Worm (Caenorhabditis elegans) whole organism, late embryonic: ENCODE results near the gene nhr-241.

Experiments used
- F13H6.1 ChIP-seq: sonication (generic microtip); optimal IDR thresholded peaks from 2 replicates; lab custom pipeline; 2016; ENCODE audit warnings: missing genetic modification characterization, missing compliant biosample characterization
- ceh-22 ChIP-seq: sonication (generic microtip); optimal IDR thresholded peaks from 2 replicates; lab custom pipeline; 2017; ENCODE audit warnings: missing biosample characterization, missing genetic modification characterization
- ceh-45 ChIP-seq: fragments of 200-800 bp; sonication (Bioruptor generic); IDR thresholded peaks from 2 replicates; pipeline ENCODE4 v1.3.6; 2022; ENCODE audit warnings: missing genetic modification reagents, missing genetic modification characterization, missing compliant biosample characterization
- dve-1 ChIP-seq: sonication (generic microtip); optimal IDR thresholded peaks from 2 replicates; lab custom pipeline; 2017; ENCODE audit warnings: antibody characterized with exemption, mild to moderate bottlenecking, missing genetic modification characterization, missing compliant biosample characterization
- hlh-8 ChIP-seq: sonication (generic microtip); optimal IDR thresholded peaks from 2 replicates; lab custom pipeline; 2016; ENCODE audit warnings: missing genotype, missing genetic modification characterization, missing compliant biosample characterization
- lin-11 ChIP-seq: fragments of 200-800 bp; sonication (Bioruptor generic); optimal IDR thresholded peaks from 2 replicates; lab custom pipeline; 2018; ENCODE audit warnings: mild to moderate bottlenecking, missing genetic modification characterization, missing compliant biosample characterization
- nhr-11 ChIP-seq: fragments of 150-350 bp; optimal IDR thresholded peaks from 2 replicates; lab custom pipeline; 2014; ENCODE audit warnings: missing biosample characterization, missing genetic modification characterization
- npax-4 ChIP-seq: sonication (generic microtip); optimal IDR thresholded peaks from 2 replicates; lab custom pipeline; 2016; ENCODE audit warnings: missing genetic modification characterization, missing compliant biosample characterization
- pag-3 ChIP-seq: sonication (generic microtip); optimal IDR thresholded peaks from 2 replicates; lab custom pipeline; 2016; ENCODE audit warnings: missing compliant biosample characterization, missing genetic modification characterization, borderline replicate concordance
- syd-9 ChIP-seq: sonication (generic microtip); optimal IDR thresholded peaks from 2 replicates; lab custom pipeline; 2016; ENCODE audit warnings: mild to moderate bottlenecking, missing genetic modification characterization, moderate library complexity, missing compliant biosample characterization
- unc-55 ChIP-seq: sonication (generic microtip); optimal IDR thresholded peaks from 2 replicates; lab custom pipeline; 2017; ENCODE audit warnings: missing biosample characterization, missing genetic modification reagents, missing genetic modification characterization

DNA sequence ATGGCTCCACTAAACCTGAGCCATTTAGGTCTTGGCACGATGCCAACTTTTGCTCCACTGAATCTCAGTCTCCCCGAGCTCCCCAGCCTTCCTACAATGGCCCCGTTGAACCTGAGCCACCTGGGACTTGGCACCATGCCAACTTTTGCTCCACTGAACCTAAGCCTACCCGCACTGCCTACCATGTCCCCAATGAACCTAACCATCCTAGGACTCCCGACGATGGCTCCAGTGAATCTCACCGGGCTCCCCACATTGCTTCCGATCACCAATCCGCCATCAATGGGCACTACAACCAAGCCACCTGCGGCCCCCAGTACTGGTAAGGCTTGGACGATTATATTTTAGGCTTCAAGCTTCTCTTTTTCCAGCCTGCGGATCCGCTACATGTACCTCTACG lies 27.4 kb upstream of the nhr-241 start:
- no peak for TF ChIP-seq ceh-45
- no peak for TF ChIP-seq dve-1 (tag; lab: Kevin White, UChicago)
- no peak for TF ChIP-seq unc-55
- no peak for TF ChIP-seq pag-3 (tag; lab: Kevin White, UChicago)
- TF ChIP-seq hlh-8 (tag; lab: Kevin White, UChicago) = no peak
- no peak for TF ChIP-seq ceh-22
- no peak for TF ChIP-seq syd-9 (tag; lab: Kevin White, UChicago)
- TF ChIP-seq npax-4 (tag; lab: Kevin White, UChicago) = no peak
- TF ChIP-seq F13H6.1 (tag; lab: Kevin White, UChicago) = no peak
- no peak for TF ChIP-seq lin-11 (tag; lab: Kevin White, UChicago)
- no peak for TF ChIP-seq nhr-11 (tag; lab: Kevin White, UChicago)
